Fruit fly (Drosophila melanogaster) whole organism, embryonic: ENCODE measurements around the gene ND-PDSW.

Source experiments
- CG3995 ChIP-seq: fragments of 200-800 bp; sonication (Bioruptor generic); optimal IDR thresholded peaks from 3 replicates; lab custom pipeline; 2016; ENCODE audit warnings: missing biosample characterization, missing genetic modification characterization
- GATAe ChIP-seq: fragments of 200-800 bp; sonication (Bioruptor generic); conservative IDR thresholded peaks from 2 replicates; pipeline ENCODE4 v1.3.6; 2022; ENCODE audit warnings: missing biosample characterization, missing genetic modification characterization
- Poxn ChIP-seq: fragments of 200-800 bp; sonication (Bioruptor generic); IDR thresholded peaks from 2 replicates; pipeline ENCODE4 v1.3.6; 2022; ENCODE audit warnings: missing biosample characterization, missing genetic modification characterization
- grau ChIP-seq: fragments of 200-800 bp; optimal IDR thresholded peaks from 3 replicates; lab custom pipeline; 2019; ENCODE audit warnings: missing biosample characterization, mild to moderate bottlenecking, missing genetic modification characterization, moderate library complexity

dm6 chr2L:3422753-3423152 is 43.2 kb upstream of the ND-PDSW start:
- TF ChIP-seq CG3995 (no peak), GATAe (GFP tag; lab: Robert Waterston, UW) (no peak), grau (tag; lab: Kevin White, UChicago) (no peak), Poxn (no peak)
